Fruit fly (Drosophila melanogaster) whole organism, embryonic: ENCODE results near the gene CG42258.

Experiments used
- B-H1 ChIP-seq: fragments of 200-800 bp; sonication (Bioruptor generic); IDR thresholded peaks from 3 replicates; pipeline ENCODE4 v1.3.6; 2022; ENCODE audit warnings: missing biosample characterization, missing genetic modification characterization
- CG10321 ChIP-seq: fragments of 200-800 bp; sonication (Bioruptor generic); IDR thresholded peaks from 2 replicates; pipeline ENCODE4 v1.3.6; 2022; ENCODE audit warnings: missing biosample characterization, missing genetic modification characterization
- CG10959 ChIP-seq: fragments of 200-800 bp; sonication (Bioruptor generic); IDR thresholded peaks from 2 replicates; pipeline ENCODE4 v1.3.6; 2022; ENCODE audit warnings: missing biosample characterization, missing genetic modification characterization
- CG10979 ChIP-seq: fragments of 200-800 bp; sonication (Bioruptor generic); optimal IDR thresholded peaks from 2 replicates; lab custom pipeline; 2018; ENCODE audit warnings: missing biosample characterization, mild to moderate bottlenecking, missing genetic modification characterization, moderate library complexity
- CG11560 ChIP-seq: fragments of 200-800 bp; sonication (Bioruptor generic); IDR thresholded peaks from 3 replicates; pipeline ENCODE4 v1.3.6; 2022; ENCODE audit warnings: missing biosample characterization, missing genetic modification characterization
- CG12071 ChIP-seq: fragments of 200-800 bp; sonication (Bioruptor generic); optimal IDR thresholded peaks from 3 replicates; lab custom pipeline; 2018; ENCODE audit warnings: missing biosample characterization, mild to moderate bottlenecking, missing genetic modification characterization
- CG12942 ChIP-seq: fragments of 200-800 bp; sonication (Bioruptor generic); optimal IDR thresholded peaks from 3 replicates; lab custom pipeline; 2016; ENCODE audit warnings: missing biosample characterization, missing genetic modification characterization
- CG14441 ChIP-seq: fragments of 200-800 bp; sonication (Bioruptor generic); IDR thresholded peaks from 2 replicates; pipeline ENCODE4 v1.3.6; 2022; ENCODE audit warnings: missing biosample characterization, missing genetic modification characterization
- CG15011 ChIP-seq: fragments of 200-800 bp; sonication (Bioruptor generic); optimal IDR thresholded peaks from 3 replicates; lab custom pipeline; 2018; ENCODE audit warnings: missing biosample characterization, mild to moderate bottlenecking, missing genetic modification characterization
- CG15601 ChIP-seq: fragments of 200-800 bp; sonication (Bioruptor generic); optimal IDR thresholded peaks from 3 replicates; lab custom pipeline; 2019; ENCODE audit warnings: missing biosample characterization, mild to moderate bottlenecking, missing genetic modification characterization, moderate library complexity
- CG16813 ChIP-seq: fragments of 200-800 bp; sonication (Bioruptor generic); IDR thresholded peaks from 3 replicates; pipeline ENCODE4 v1.3.6; 2022; ENCODE audit warnings: missing biosample characterization, missing genetic modification characterization; ENCODE audit not compliant: partially characterized antibody
- CG17359 ChIP-seq: fragments of 200-800 bp; sonication (Bioruptor generic); optimal IDR thresholded peaks from 3 replicates; lab custom pipeline; 2018; ENCODE audit warnings: missing biosample characterization, mild to moderate bottlenecking, missing genetic modification characterization, moderate library complexity
- CG2120 ChIP-seq: fragments of 200-800 bp; sonication (Bioruptor generic); optimal IDR thresholded peaks from 3 replicates; lab custom pipeline; 2016; ENCODE audit warnings: missing biosample characterization, missing genetic modification characterization
- CG33213 ChIP-seq: fragments of 200-800 bp; sonication (Bioruptor generic); optimal IDR thresholded peaks from 3 replicates; lab custom pipeline; 2016; ENCODE audit warnings: missing biosample characterization, missing genetic modification characterization
- CG3838 ChIP-seq: fragments of 200-800 bp; sonication (Bioruptor generic); optimal IDR thresholded peaks from 3 replicates; lab custom pipeline; 2016; ENCODE audit warnings: missing biosample characterization, missing genetic modification characterization
- CG4282 ChIP-seq: fragments of 200-800 bp; sonication (Bioruptor generic); optimal IDR thresholded peaks from 2 replicates; lab custom pipeline; 2016; ENCODE audit warnings: missing biosample characterization, missing genetic modification characterization
- CG4820 ChIP-seq: fragments of 200-800 bp; sonication (Bioruptor generic); optimal IDR thresholded peaks from 3 replicates; lab custom pipeline; 2016; ENCODE audit warnings: missing biosample characterization, missing genetic modification characterization
- CG7357 ChIP-seq: fragments of 200-800 bp; sonication (Bioruptor generic); IDR thresholded peaks from 3 replicates; pipeline ENCODE4 v1.3.6; 2022; ENCODE audit warnings: missing biosample characterization, missing genetic modification characterization
- CG9609 ChIP-seq: fragments of 200-800 bp; sonication (Bioruptor generic); optimal IDR thresholded peaks from 3 replicates; lab custom pipeline; 2016; ENCODE audit warnings: missing biosample characterization, missing genetic modification characterization
- Dad ChIP-seq: fragments of 200-800 bp; sonication (Bioruptor generic); optimal IDR thresholded peaks from 3 replicates; lab custom pipeline; 2016; ENCODE audit warnings: missing biosample characterization, missing genetic modification characterization
- Dip3 ChIP-seq: fragments of 200-800 bp; sonication (Bioruptor generic); optimal IDR thresholded peaks from 3 replicates; lab custom pipeline; 2016; ENCODE audit warnings: missing biosample characterization, missing genetic modification characterization
- Gug ChIP-seq: fragments of 200-800 bp; sonication (Bioruptor generic); IDR thresholded peaks from 4 replicates; pipeline ENCODE4 v1.3.6; 2022; ENCODE audit warnings: missing biosample characterization, missing genetic modification characterization
- H15 ChIP-seq: fragments of 200-800 bp; sonication (Bioruptor generic); IDR thresholded peaks from 3 replicates; pipeline ENCODE4 v1.3.6; 2022; ENCODE audit warnings: missing biosample characterization, missing genetic modification characterization
- Jarid2 ChIP-seq: fragments of 200-800 bp; sonication (Bioruptor generic); optimal IDR thresholded peaks from 3 replicates; lab custom pipeline; 2017; ENCODE audit warnings: mild to moderate bottlenecking, missing biosample characterization, missing genetic modification reagents, missing genetic modification characterization
- Lhr ChIP-seq: fragments of 200-800 bp; sonication (Bioruptor generic); optimal IDR thresholded peaks from 3 replicates; lab custom pipeline; 2017; ENCODE audit warnings: mild to moderate bottlenecking, missing biosample characterization, missing genetic modification reagents, missing genetic modification characterization
- MBD-R2 ChIP-seq: fragments of 200-800 bp; sonication (Bioruptor generic); IDR thresholded peaks from 2 replicates; pipeline ENCODE4 v1.3.6; 2022; ENCODE audit warnings: missing biosample characterization, missing genetic modification characterization
- Oaz ChIP-seq: fragments of 200-800 bp; sonication (Bioruptor generic); IDR thresholded peaks from 2 replicates; pipeline ENCODE4 v1.3.6; 2022; ENCODE audit warnings: missing biosample characterization, missing genetic modification characterization
- Pdp1 ChIP-seq, 2 experiments: fragments of 200-800 bp; sonication (Bioruptor generic); optimal IDR thresholded peaks; 3 replicates each; lab custom pipeline; 2016; ENCODE audit warnings: missing biosample characterization in 2 of 2, missing genetic modification characterization in 2 of 2, mild to moderate bottlenecking in 1 of 2, moderate library complexity in 1 of 2
- ap ChIP-seq: fragments of 200-800 bp; sonication (Bioruptor generic); IDR thresholded peaks from 2 replicates; pipeline ENCODE4 v1.3.6; 2022; ENCODE audit warnings: missing biosample characterization, missing genetic modification characterization
- cad ChIP-seq: fragments of >200 bp; optimal IDR thresholded peaks from 2 replicates; lab custom pipeline; 2017; ENCODE audit warnings: missing biosample characterization, missing genetic modification characterization
- caup ChIP-seq: fragments of 200-800 bp; sonication (Bioruptor generic); optimal IDR thresholded peaks from 3 replicates; lab custom pipeline; 2017; ENCODE audit warnings: missing biosample characterization, mild to moderate bottlenecking, missing genetic modification characterization, moderate library complexity; ENCODE audit not compliant: severe bottlenecking
- cg ChIP-seq: fragments of 200-800 bp; sonication (Bioruptor generic); optimal IDR thresholded peaks from 3 replicates; lab custom pipeline; 2019; ENCODE audit warnings: missing biosample characterization, mild to moderate bottlenecking, missing genetic modification characterization, moderate library complexity
- chm ChIP-seq: fragments of 200-800 bp; sonication (Bioruptor generic); IDR thresholded peaks from 2 replicates; pipeline ENCODE4 v1.3.6; 2022; ENCODE audit warnings: missing biosample characterization, missing genetic modification characterization
- fd3F ChIP-seq: fragments of 200-800 bp; sonication (Bioruptor generic); optimal IDR thresholded peaks from 2 replicates; lab custom pipeline; 2018; ENCODE audit warnings: missing biosample characterization, mild to moderate bottlenecking, missing genetic modification characterization, moderate library complexity
- fd96Cb ChIP-seq: fragments of 200-800 bp; sonication (Bioruptor generic); optimal IDR thresholded peaks from 2 replicates; lab custom pipeline; 2018; ENCODE audit warnings: missing biosample characterization, mild to moderate bottlenecking, missing genetic modification characterization, moderate library complexity
- gfzf ChIP-seq: fragments of 200-800 bp; sonication (Bioruptor generic); optimal IDR thresholded peaks from 2 replicates; lab custom pipeline; 2016; ENCODE audit warnings: missing biosample characterization, mild to moderate bottlenecking, missing genetic modification characterization, moderate library complexity
- gsb ChIP-seq: fragments of 200-800 bp; sonication (Bioruptor generic); IDR thresholded peaks from 2 replicates; pipeline ENCODE4 v1.3.6; 2022; ENCODE audit warnings: missing biosample characterization, missing genetic modification characterization
- gsb-n ChIP-seq: fragments of 200-800 bp; sonication (Bioruptor generic); optimal IDR thresholded peaks from 3 replicates; lab custom pipeline; 2018; ENCODE audit warnings: missing biosample characterization, mild to moderate bottlenecking, missing genetic modification characterization
- her ChIP-seq: fragments of 200-800 bp; sonication (Bioruptor generic); optimal IDR thresholded peaks from 2 replicates; lab custom pipeline; 2016; ENCODE audit warnings: missing biosample characterization, missing genetic modification characterization
- jumu ChIP-seq: fragments of 200-800 bp; sonication (Bioruptor generic); optimal IDR thresholded peaks from 3 replicates; lab custom pipeline; 2016; ENCODE audit warnings: missing biosample characterization, missing genetic modification characterization
- org-1 ChIP-seq: fragments of 200-800 bp; sonication (Bioruptor generic); optimal IDR thresholded peaks from 2 replicates; lab custom pipeline; 2017; ENCODE audit warnings: missing biosample characterization, missing genetic modification characterization
- pfk ChIP-seq: fragments of 200-800 bp; sonication (Bioruptor generic); optimal IDR thresholded peaks from 2 replicates; lab custom pipeline; 2018; ENCODE audit warnings: missing biosample characterization, mild to moderate bottlenecking, missing genetic modification characterization, moderate library complexity
- salm ChIP-seq: fragments of 200-800 bp; sonication (Bioruptor generic); optimal IDR thresholded peaks from 2 replicates; lab custom pipeline; 2018; ENCODE audit warnings: missing biosample characterization, mild to moderate bottlenecking, missing genetic modification characterization
- sd ChIP-seq: fragments of 200-800 bp; sonication (Bioruptor generic); optimal IDR thresholded peaks from 3 replicates; lab custom pipeline; 2018; ENCODE audit warnings: missing biosample characterization, mild to moderate bottlenecking, missing genetic modification characterization, moderate library complexity
- slou ChIP-seq: fragments of 200-800 bp; sonication (Bioruptor generic); optimal IDR thresholded peaks from 3 replicates; lab custom pipeline; 2016; ENCODE audit warnings: missing biosample characterization, missing genetic modification characterization
- sob ChIP-seq: fragments of 200-800 bp; sonication (Bioruptor generic); IDR thresholded peaks from 2 replicates; pipeline ENCODE4 v1.3.6; 2022; ENCODE audit warnings: missing biosample characterization, missing genetic modification characterization
- sqz ChIP-seq: fragments of 200-800 bp; sonication (Bioruptor generic); optimal IDR thresholded peaks from 3 replicates; lab custom pipeline; 2018; ENCODE audit warnings: missing biosample characterization, mild to moderate bottlenecking, missing genetic modification characterization
- tap ChIP-seq: fragments of 200-800 bp; optimal IDR thresholded peaks from 3 replicates; lab custom pipeline; 2019; ENCODE audit warnings: missing biosample characterization, mild to moderate bottlenecking, missing genetic modification characterization, moderate library complexity
- unpg ChIP-seq: fragments of 200-800 bp; sonication (Bioruptor generic); optimal IDR thresholded peaks from 3 replicates; lab custom pipeline; 2018; ENCODE audit warnings: missing biosample characterization, mild to moderate bottlenecking, missing genetic modification characterization, moderate library complexity
- wek ChIP-seq: fragments of 200-800 bp; sonication (Bioruptor generic); optimal IDR thresholded peaks from 3 replicates; lab custom pipeline; 2018; ENCODE audit warnings: missing biosample characterization, mild to moderate bottlenecking, missing genetic modification characterization, moderate library complexity
- z ChIP-seq: fragments of 200-800 bp; sonication (Bioruptor generic); IDR thresholded peaks from 3 replicates; pipeline ENCODE4 v1.3.6; 2022; ENCODE audit warnings: missing biosample characterization, missing genetic modification characterization

CG42258 gene

dm6 chrX:12473953-12474468 is 10.7 kb downstream of the CG42258 start (continued):
- TF ChIP-seq tap (tag; lab: Kevin White, UChicago) (peak; percentile 82), CG7357 (GFP tag; lab: Robert Waterston, UW) (peak; percentile 68), fd3F (GFP tag; lab: Kevin White, UChicago) (peak; percentile 76), CG3838 (GFP tag; lab: Kevin White, UChicago) (peak; percentile 1), caup (GFP tag; lab: Kevin White, UChicago) (peak; percentile 74), cg (GFP tag; lab: Kevin White, UChicago) (no peak), CG2120 (GFP tag; lab: Kevin White, UChicago) (peak; percentile 69), sqz (peak; percentile 57), z (no peak), ap (peak; percentile 39; the same call in 1 of the 2 replicates), CG11560 (tag; lab: Robert Waterston, UW) (peak; percentile 50; the same call in 1 of the 3 replicates), CG17359 (tag; lab: Kevin White, UChicago) (peak; percentile 77), gsb (GFP tag; lab: Robert Waterston, UW) (peak; percentile 68), CG33213 (GFP tag; lab: Kevin White, UChicago) (no peak), Oaz (GFP tag; lab: Robert Waterston, UW) (peak; percentile 73), her (GFP tag; lab: Kevin White, UChicago) (no peak), B-H1 (GFP tag; lab: Robert Waterston, UW) (peak; percentile 66), Jarid2 (peak; percentile 43), sd (tag; lab: Kevin White, UChicago) (peak; percentile 81), Dip3 (GFP tag; lab: Kevin White, UChicago) (no peak), CG4820 (GFP tag; lab: Kevin White, UChicago) (peak; percentile 43), CG10321 (GFP tag; lab: Robert Waterston, UW) (no peak), CG9609 (GFP tag; lab: Kevin White, UChicago) (no peak), Lhr (GFP tag; lab: Kevin White, UChicago) (no peak), wek (no peak), Dad (GFP tag; lab: Kevin White, UChicago) (no peak), Gug (GFP tag; lab: Robert Waterston, UW) (peak; percentile 55; the same call in 2 of the 4 replicates), salm (tag; lab: Kevin White, UChicago) (peak; percentile 74), chm (GFP tag; lab: Robert Waterston, UW) (no peak), pfk (GFP tag; lab: Kevin White, UChicago) (no peak), org-1 (GFP tag; lab: Kevin White, UChicago) (peak; percentile 63), H15 (GFP tag; lab: Robert Waterston, UW) (peak; percentile 53; the same call in 1 of the 3 replicates), CG14441 (peak; percentile 76), CG15011 (GFP tag; lab: Kevin White, UChicago) (no peak), gsb-n (tag; lab: Kevin White, UChicago) (peak; percentile 53), MBD-R2 (GFP tag; lab: Robert Waterston, UW) (peak; percentile 44; the same call in 1 of the 2 replicates), fd96Cb (tag; lab: Kevin White, UChicago) (peak; percentile 80), CG12071 (no peak), CG16813 (GFP tag; lab: Robert Waterston, UW) (no peak), Pdp1 (GFP tag; optimal IDR thresholded peaks at IDR 0.05; lab: Kevin White, UChicago) (peak; percentile 44 to 94), CG15601 (tag; lab: Kevin White, UChicago) (peak; percentile 72), sob (GFP tag; lab: Robert Waterston, UW) (peak; percentile 71), cad (GFP tag; lab: Kevin White, UChicago) (no peak), CG4282 (GFP tag; lab: Kevin White, UChicago) (no peak), jumu (GFP tag; lab: Kevin White, UChicago) (no peak), CG10959 (GFP tag; lab: Robert Waterston, UW) (peak; percentile 47; the same call in 1 of the 2 replicates), CG10979 (tag; lab: Kevin White, UChicago) (peak; percentile 75), slou (GFP tag; lab: Kevin White, UChicago) (peak; percentile 6), CG12942 (GFP tag; lab: Kevin White, UChicago) (peak; percentile 49), unpg (peak; percentile 84), gfzf (GFP tag; lab: Kevin White, UChicago) (no peak)
